Worm (Caenorhabditis elegans) whole organism, L3 larva: Measurements from ENCODE around the gene str-111.

Experiments
- R02D3.7 ChIP-seq: fragments of 150-350 bp; optimal IDR thresholded peaks from 2 replicates; lab custom pipeline; 2014; ENCODE audit warnings: missing biosample characterization, missing genetic modification characterization
- aly-2 ChIP-seq: fragments of 150-350 bp; optimal IDR thresholded peaks from 2 replicates; lab custom pipeline; 2014; ENCODE audit warnings: missing biosample characterization, missing genetic modification characterization
- ama-1 ChIP-seq: fragments of 150-350 bp; optimal IDR thresholded peaks from 2 replicates; lab custom pipeline; 2018
- ceh-28 ChIP-seq: fragments of 150-350 bp; optimal IDR thresholded peaks from 2 replicates; lab custom pipeline; 2014; ENCODE audit warnings: missing biosample characterization, missing genetic modification reagents, missing genetic modification characterization
- daf-12 ChIP-seq: fragments of 150-350 bp; optimal IDR thresholded peaks from 2 replicates; lab custom pipeline; 2014; ENCODE audit warnings: missing biosample characterization, missing genetic modification reagents, missing genetic modification characterization
- elt-2 ChIP-seq: sonication (generic microtip); optimal IDR thresholded peaks from 2 replicates; lab custom pipeline; 2016; ENCODE audit warnings: missing genetic modification reagents, mild to moderate bottlenecking, missing genetic modification characterization, missing compliant biosample characterization
- elt-3 ChIP-seq, 3 experiments: fragments of 150-350 bp in 1 of 3; sonication (generic microtip) in 2 of 3; optimal IDR thresholded peaks; 2 replicates in 2 of 3; 4 replicates in 1 of 3; lab custom pipeline; 2014 to 2017; ENCODE audit warnings: missing biosample characterization in 3 of 3, missing genetic modification characterization in 3 of 3
- fkh-10 ChIP-seq: sonication (generic microtip); optimal IDR thresholded peaks from 2 replicates; lab custom pipeline; 2017; ENCODE audit warnings: missing biosample characterization, missing genetic modification reagents, missing genetic modification characterization
- fos-1 ChIP-seq: fragments of 150-350 bp; optimal IDR thresholded peaks from 2 replicates; lab custom pipeline; 2014; ENCODE audit warnings: missing biosample characterization, missing genetic modification characterization
- jun-1 ChIP-seq: fragments of 150-350 bp; optimal IDR thresholded peaks from 2 replicates; lab custom pipeline; 2014; ENCODE audit warnings: missing biosample characterization, missing genetic modification reagents, missing genetic modification characterization
- mml-1 ChIP-seq: fragments of 150-350 bp; sonication (generic microtip); optimal IDR thresholded peaks from 3 replicates; lab custom pipeline; 2014; ENCODE audit warnings: missing biosample characterization, missing genetic modification characterization
- nhr-237 ChIP-seq: fragments of 150-350 bp; optimal IDR thresholded peaks from 2 replicates; lab custom pipeline; 2014; ENCODE audit warnings: missing biosample characterization, missing genetic modification characterization
- unc-62 ChIP-seq: fragments of 150-350 bp; sonication (generic microtip); optimal IDR thresholded peaks from 4 replicates; lab custom pipeline; 2014; ENCODE audit warnings: missing biosample characterization, missing genetic modification reagents, missing genetic modification characterization

DNA sequence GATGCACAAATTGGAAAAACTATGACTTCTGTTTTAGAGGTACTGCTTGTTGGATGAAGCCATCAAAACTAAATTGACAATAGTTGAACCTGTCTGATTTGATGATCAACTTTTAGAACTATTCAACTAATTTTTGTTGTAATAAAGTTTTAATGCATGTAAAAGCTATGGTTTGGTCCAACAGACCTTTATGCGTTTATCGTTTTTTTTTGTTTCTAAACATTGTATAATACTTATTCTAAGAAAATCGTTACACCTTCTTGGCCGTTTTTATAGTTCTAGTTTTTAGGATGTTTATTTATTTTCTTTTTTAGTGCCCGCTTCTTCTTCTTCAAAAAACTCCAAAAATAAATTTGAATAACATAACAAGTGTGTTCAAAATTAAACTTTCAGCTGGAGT is 5.2 kb downstream of the str-111 start, which contains the start of gene F10A3.12:
- TF ChIP-seq R02D3.7 (tag; lab: Kevin White, UChicago) (no peak), ama-1 (lab: Kevin White, UChicago) (no peak), jun-1 (tag; lab: Kevin White, UChicago) (no peak), elt-2 (no peak), unc-62 (GFP tag; lab: Kevin White, UChicago) (no peak), mml-1 (tag; lab: Kevin White, UChicago) (no peak), elt-3 (tag; optimal IDR thresholded peaks at IDR 0.05; lab: Kevin White, UChicago) (no peak), fkh-10 (GFP tag; lab: Kevin White, UChicago) (no peak), fos-1 (no peak), nhr-237 (no peak), ceh-28 (no peak), aly-2 (tag; lab: Kevin White, UChicago) (no peak), daf-12 (tag; lab: Kevin White, UChicago) (no peak)
